Fruit fly (Drosophila melanogaster) whole organism, pupa: ENCODE data around the gene CG32756.

Source experiments
- CG13204 ChIP-seq: fragments of 200-800 bp; sonication (Bioruptor generic); optimal IDR thresholded peaks from 2 replicates; lab custom pipeline; 2018; ENCODE audit warnings: missing biosample characterization, mild to moderate bottlenecking, missing genetic modification characterization, moderate library complexity
- gl ChIP-seq: fragments of 200-800 bp; sonication (Bioruptor generic); optimal IDR thresholded peaks from 2 replicates; lab custom pipeline; 2018; ENCODE audit warnings: missing biosample characterization, mild to moderate bottlenecking, missing genetic modification characterization

- TF ChIP-seq gl (tag; lab: Kevin White, UChicago): no peak
- no peak for TF ChIP-seq CG13204 (GFP tag; lab: Kevin White, UChicago)
These were observed 40.4 kb upstream of the CG32756 start for dm6 chrX:5905086-5905400.
